Worm (Caenorhabditis elegans) whole organism, young adult: Measurements from ENCODE around the gene mboa-4.

Experiments used
- B0336.3 ChIP-seq: fragments of 200-800 bp; sonication (Bioruptor generic); IDR thresholded peaks from 2 replicates; pipeline ENCODE4 v1.3.6; 2022; ENCODE audit warnings: missing genetic modification characterization, missing compliant biosample characterization
- C17E4.6 ChIP-seq: fragments of 200-800 bp; sonication (Bioruptor generic); IDR thresholded peaks from 2 replicates; pipeline ENCODE4 v1.3.6; 2022; ENCODE audit warnings: missing genetic modification reagents, missing genetic modification characterization, missing compliant biosample characterization
- F10E7.11 ChIP-seq: sonication (generic microtip); optimal IDR thresholded peaks from 2 replicates; lab custom pipeline; 2017; ENCODE audit warnings: mild to moderate bottlenecking, missing genetic modification characterization, moderate library complexity, missing compliant biosample characterization
- F39B2.1 ChIP-seq: fragments of 200-800 bp; sonication (Bioruptor generic); IDR thresholded peaks from 2 replicates; pipeline ENCODE4 v1.3.6; 2022; ENCODE audit warnings: missing genetic modification reagents, missing genetic modification characterization, missing compliant biosample characterization
- F57C9.4 ChIP-seq: sonication (generic microtip); optimal IDR thresholded peaks from 2 replicates; lab custom pipeline; 2017; ENCODE audit warnings: mild to moderate bottlenecking, missing genetic modification characterization, missing compliant biosample characterization
- T26A5.8 ChIP-seq: sonication (generic microtip); optimal IDR thresholded peaks from 2 replicates; lab custom pipeline; 2016; ENCODE audit warnings: missing genetic modification characterization, missing compliant biosample characterization
- Y67H2A.10 ChIP-seq: fragments of 200-800 bp; sonication (Bioruptor generic); conservative IDR thresholded peaks from 2 replicates; pipeline ENCODE4 v1.3.6; 2022; ENCODE audit warnings: missing genetic modification reagents, missing genetic modification characterization, missing compliant biosample characterization
- Y79H2A.3 ChIP-seq: fragments of 200-800 bp; sonication (Bioruptor generic); conservative IDR thresholded peaks from 2 replicates; pipeline ENCODE4 v1.3.6; 2022; ENCODE audit warnings: missing genetic modification reagents, missing genetic modification characterization, missing compliant biosample characterization
- Y95B8A.8 ChIP-seq: fragments of 200-800 bp; sonication (Bioruptor generic); IDR thresholded peaks from 2 replicates; pipeline ENCODE4 v1.3.6; 2022; ENCODE audit warnings: missing genetic modification reagents, missing genetic modification characterization, missing compliant biosample characterization
- akir-1 ChIP-seq: fragments of 200-800 bp; sonication (Bioruptor generic); optimal IDR thresholded peaks from 2 replicates; lab custom pipeline; 2018; ENCODE audit warnings: mild to moderate bottlenecking, missing genetic modification characterization, moderate library complexity, missing compliant biosample characterization
- atf-7 ChIP-seq: sonication (generic microtip); optimal IDR thresholded peaks from 2 replicates; lab custom pipeline; 2017; ENCODE audit warnings: mild to moderate bottlenecking, missing genetic modification characterization, missing compliant biosample characterization
- attf-5 ChIP-seq: fragments of 200-800 bp; sonication (Bioruptor generic); optimal IDR thresholded peaks from 2 replicates; lab custom pipeline; 2018; ENCODE audit warnings: mild to moderate bottlenecking, missing genetic modification characterization, missing compliant biosample characterization
- cebp-1 ChIP-seq, 2 experiments: fragments of 200-800 bp in 1 of 2; sonication (Bioruptor generic) in 1 of 2; sonication (generic microtip) in 1 of 2; IDR thresholded peaks in 1 of 2; optimal IDR thresholded peaks in 1 of 2; 2 replicates each; pipeline versions ENCODE4 v1.3.6 to Lab custom; 2017 to 2022; ENCODE audit warnings: missing compliant biosample characterization in 2 of 2, missing genetic modification characterization in 2 of 2, mild to moderate bottlenecking in 1 of 2, missing genetic modification reagents in 1 of 2, moderate library complexity in 1 of 2
- ceh-100 ChIP-seq: fragments of 200-800 bp; sonication (Bioruptor generic); IDR thresholded peaks from 2 replicates; pipeline ENCODE4 v1.3.6; 2022; ENCODE audit warnings: missing genetic modification reagents, missing genetic modification characterization, missing compliant biosample characterization
- chd-7 ChIP-seq: sonication (generic microtip); optimal IDR thresholded peaks from 2 replicates; lab custom pipeline; 2016; ENCODE audit warnings: mild to moderate bottlenecking, missing genetic modification characterization, moderate library complexity, missing compliant biosample characterization
- dox-1 ChIP-seq: fragments of 200-800 bp; sonication (Bioruptor generic); IDR thresholded peaks from 2 replicates; pipeline ENCODE4 v1.3.6; 2022; ENCODE audit warnings: missing genetic modification reagents, missing genetic modification characterization, missing compliant biosample characterization
- dpff-1 ChIP-seq: sonication (generic microtip); optimal IDR thresholded peaks from 2 replicates; lab custom pipeline; 2017; ENCODE audit warnings: mild to moderate bottlenecking, missing genetic modification characterization, missing compliant biosample characterization
- dpl-1 ChIP-seq: fragments of 150-350 bp; optimal IDR thresholded peaks from 2 replicates; lab custom pipeline; 2014; ENCODE audit warnings: missing biosample characterization, missing genetic modification reagents, missing genetic modification characterization
- fkh-3 ChIP-seq: sonication (generic microtip); optimal IDR thresholded peaks from 2 replicates; lab custom pipeline; 2016; ENCODE audit warnings: mild to moderate bottlenecking, missing genetic modification characterization, missing compliant biosample characterization
- hlh-12 ChIP-seq: sonication (generic microtip); optimal IDR thresholded peaks from 2 replicates; lab custom pipeline; 2016; ENCODE audit warnings: missing genetic modification characterization, missing compliant biosample characterization
- let-607 ChIP-seq, 2 experiments: fragments of 200-800 bp in 1 of 2; sonication (Bioruptor generic) in 1 of 2; sonication (generic microtip) in 1 of 2; optimal IDR thresholded peaks; 2 replicates each; lab custom pipeline; 2016 to 2018; ENCODE audit warnings: mild to moderate bottlenecking in 2 of 2, missing compliant biosample characterization in 2 of 2, missing genetic modification characterization in 2 of 2, moderate library complexity in 2 of 2, missing genotype in 1 of 2
- lin-40 ChIP-seq: sonication (generic microtip); optimal IDR thresholded peaks from 2 replicates; lab custom pipeline; 2016; ENCODE audit warnings: missing genetic modification characterization, mild to moderate bottlenecking, missing compliant biosample characterization, missing genotype, missing genetic modification reagents
- lsl-1 ChIP-seq: fragments of 200-800 bp; sonication (Bioruptor generic); optimal IDR thresholded peaks from 2 replicates; lab custom pipeline; 2018; ENCODE audit warnings: mild to moderate bottlenecking, missing genetic modification characterization, moderate library complexity, missing compliant biosample characterization
- madf-6 ChIP-seq: fragments of 200-800 bp; sonication (Bioruptor generic); IDR thresholded peaks from 2 replicates; pipeline ENCODE4 v1.3.6; 2022; ENCODE audit warnings: missing genetic modification reagents, missing genetic modification characterization, missing compliant biosample characterization
- mxl-1 ChIP-seq: sonication (generic microtip); optimal IDR thresholded peaks from 2 replicates; lab custom pipeline; 2016; ENCODE audit warnings: missing genetic modification characterization, missing compliant biosample characterization
- nfya-2 ChIP-seq: fragments of 200-800 bp; sonication (Bioruptor generic); IDR thresholded peaks from 2 replicates; pipeline ENCODE4 v1.3.6; 2022; ENCODE audit warnings: missing genetic modification reagents, missing genetic modification characterization, missing compliant biosample characterization
- nfyb-1 ChIP-seq: fragments of 200-800 bp; sonication (Bioruptor generic); IDR thresholded peaks from 2 replicates; pipeline ENCODE4 v1.3.6; 2022; ENCODE audit warnings: missing genetic modification reagents, missing genetic modification characterization, missing compliant biosample characterization
- nhr-27 ChIP-seq: fragments of 200-800 bp; sonication (Bioruptor generic); optimal IDR thresholded peaks from 2 replicates; lab custom pipeline; 2018; ENCODE audit warnings: mild to moderate bottlenecking, missing genetic modification characterization, moderate library complexity, missing compliant biosample characterization
- nhr-90 ChIP-seq: sonication (generic microtip); optimal IDR thresholded peaks from 2 replicates; lab custom pipeline; 2016; ENCODE audit warnings: missing genotype, mild to moderate bottlenecking, missing genetic modification characterization, missing compliant biosample characterization
- rec-8 ChIP-seq, 2 experiments: sonication (generic microtip); optimal IDR thresholded peaks; 2 replicates each; lab custom pipeline; 2016; ENCODE audit warnings: mild to moderate bottlenecking in 2 of 2, missing genetic modification characterization in 2 of 2, missing genetic modification reagents in 2 of 2, missing genotype in 2 of 2, missing biosample characterization in 1 of 2, missing compliant biosample characterization in 1 of 2, moderate library complexity in 1 of 2
- repo-1 ChIP-seq: sonication (generic microtip); optimal IDR thresholded peaks from 2 replicates; lab custom pipeline; 2017; ENCODE audit warnings: mild to moderate bottlenecking, missing genetic modification characterization, missing compliant biosample characterization
- sdz-38 ChIP-seq: sonication (generic microtip); optimal IDR thresholded peaks from 2 replicates; lab custom pipeline; 2016; ENCODE audit warnings: missing genotype, missing genetic modification characterization, missing compliant biosample characterization
- snpc-1.3 ChIP-seq: sonication (generic microtip); optimal IDR thresholded peaks from 2 replicates; lab custom pipeline; 2017; ENCODE audit warnings: missing genetic modification characterization, mild to moderate bottlenecking, missing compliant biosample characterization, antibody characterized with exemption, moderate library complexity, missing genotype, missing genetic modification reagents; ENCODE audit not compliant: insufficient read depth
- snpc-3.4 ChIP-seq: sonication (generic microtip); optimal IDR thresholded peaks from 2 replicates; lab custom pipeline; 2017; ENCODE audit warnings: missing genetic modification characterization, mild to moderate bottlenecking, missing compliant biosample characterization, antibody characterized with exemption, moderate library complexity, missing genotype, missing genetic modification reagents
- snpc-4 ChIP-seq, 5 experiments: fragments of 150-350 bp in 1 of 5; sonication (generic microtip) in 4 of 5; optimal IDR thresholded peaks; 2 replicates each; lab custom pipeline; 2014 to 2018; ENCODE audit warnings: missing genetic modification characterization in 5 of 5, missing biosample characterization in 3 of 5, antibody characterized with exemption in 2 of 5, mild to moderate bottlenecking in 2 of 5, missing compliant biosample characterization in 2 of 5, missing genotype in 2 of 5, moderate library complexity in 2 of 5, missing genetic modification reagents in 1 of 5
- tbp1 ChIP-seq: fragments of 200-800 bp; sonication (Bioruptor generic); optimal IDR thresholded peaks from 2 replicates; lab custom pipeline; 2018; ENCODE audit warnings: mild to moderate bottlenecking, missing genetic modification characterization, missing compliant biosample characterization
- tlf-1 ChIP-seq: fragments of 200-800 bp; sonication (Bioruptor generic); optimal IDR thresholded peaks from 2 replicates; lab custom pipeline; 2018; ENCODE audit warnings: mild to moderate bottlenecking, missing genetic modification characterization, missing compliant biosample characterization
- xnd-1 ChIP-seq: sonication (generic microtip); optimal IDR thresholded peaks from 2 replicates; lab custom pipeline; 2016; ENCODE audit warnings: missing genotype, missing genetic modification reagents, missing genetic modification characterization, missing compliant biosample characterization
- zim-3 ChIP-seq: sonication (generic microtip); optimal IDR thresholded peaks from 2 replicates; lab custom pipeline; 2017; ENCODE audit warnings: mild to moderate bottlenecking, missing genetic modification characterization, moderate library complexity, missing compliant biosample characterization
- ztf-22 ChIP-seq: fragments of 200-800 bp; sonication (Bioruptor generic); optimal IDR thresholded peaks from 2 replicates; lab custom pipeline; 2018; ENCODE audit warnings: mild to moderate bottlenecking, missing genetic modification characterization, moderate library complexity, missing compliant biosample characterization
- ztf-26 ChIP-seq: sonication (generic microtip); optimal IDR thresholded peaks from 2 replicates; lab custom pipeline; 2017; ENCODE audit warnings: missing genetic modification characterization, missing compliant biosample characterization
- ztf-3 ChIP-seq: fragments of 200-800 bp; sonication (Bioruptor generic); optimal IDR thresholded peaks from 2 replicates; lab custom pipeline; 2018; ENCODE audit warnings: mild to moderate bottlenecking, missing genetic modification characterization, missing compliant biosample characterization

mboa-4 gene

DNA sequence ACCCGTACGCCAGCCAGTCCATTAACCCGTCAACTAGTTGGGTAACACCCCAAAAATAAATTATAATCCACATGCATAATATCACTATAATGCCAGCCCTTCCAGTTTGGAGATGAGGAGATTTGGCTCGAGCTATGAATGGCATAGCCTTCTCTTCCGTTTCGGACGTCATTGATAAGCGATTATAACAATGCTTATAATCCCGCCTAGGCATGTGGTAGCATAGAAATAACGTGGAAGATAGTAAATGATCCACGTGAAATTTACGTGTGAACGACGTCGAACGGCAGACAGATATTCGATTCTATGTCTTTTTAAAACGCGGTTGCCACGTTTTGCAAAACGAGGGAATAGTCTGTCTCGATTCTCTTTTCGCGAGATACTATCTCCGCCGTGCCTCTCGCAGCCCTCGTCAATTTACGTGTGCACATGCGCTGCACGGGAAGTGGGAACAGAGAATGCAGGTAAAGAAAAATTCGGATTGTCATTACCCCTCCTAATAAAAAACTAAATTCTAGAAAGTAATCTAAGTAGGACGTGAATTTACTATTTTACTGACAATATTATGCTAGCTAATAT lies 10.9 kb downstream of the mboa-4 start (continued):
- TF ChIP-seq Y95B8A.8 (GFP tag; lab: Robert Waterston, UW) (0 out of 2 replicates have a peak, but pooled peaks have one; percentile 8), Y79H2A.3 (GFP tag; lab: Robert Waterston, UW) (no peak), tbp1 (GFP tag; lab: Kevin White, UChicago) (peak; percentile 11), ztf-22 (GFP tag; lab: Kevin White, UChicago) (no peak), let-607 (tag; optimal IDR thresholded peaks at IDR 0.05; lab: Kevin White, UChicago) (peak in 1 of 2 experiments; percentile 46), dox-1 (peak; percentile 31; the same call in 1 of the 2 replicates), T26A5.8 (tag; lab: Kevin White, UChicago) (no peak)
- TF ChIP-seq, all 124 proteins: peak for 13

DNA sequence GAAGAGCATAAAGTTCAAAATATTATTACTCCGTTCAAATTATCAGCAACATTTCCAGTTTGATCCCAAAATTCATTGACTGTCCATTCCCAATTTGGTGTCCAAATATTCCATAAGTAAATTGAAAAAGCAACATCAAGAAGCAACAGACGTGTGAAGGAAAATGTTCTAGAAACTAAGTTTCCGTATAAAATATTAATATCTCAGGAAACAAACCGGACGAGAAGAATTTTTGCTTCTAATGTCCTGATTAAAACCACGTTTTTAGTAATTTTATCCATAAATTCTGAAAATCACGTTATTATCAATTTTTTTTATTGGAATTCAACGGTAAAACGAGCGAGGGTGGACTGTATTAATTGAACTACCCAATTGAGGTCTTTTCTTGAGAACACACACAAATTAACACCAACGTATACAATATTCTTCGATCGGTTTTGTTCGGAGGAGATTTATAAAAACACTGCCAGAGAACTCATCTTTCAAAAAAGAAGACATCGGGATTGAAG lies 12.8 kb downstream of the mboa-4 start, which contains the start of gene pigq-1:
Gene pigq-1 (minus strand): TSS at position 286 of the 509 bp plus-strand sequence.
- peak; percentile 72 for TF ChIP-seq snpc-1.3 (tag; lab: Kevin White, UChicago)
- TF ChIP-seq xnd-1 (tag; lab: Kevin White, UChicago), result peak; percentile 28
- TF ChIP-seq Y67H2A.10 (GFP tag; lab: Robert Waterston, UW), result no peak
- TF ChIP-seq Y95B8A.8 (GFP tag; lab: Robert Waterston, UW), result 0 out of 2 replicates have a peak, but pooled peaks have one; percentile 36
- no peak for TF ChIP-seq hlh-12
- no peak for TF ChIP-seq snpc-4 (GFP tag; optimal IDR thresholded peaks at IDR 0.05; lab: Kevin White, UChicago)
- TF ChIP-seq snpc-4 (tag; optimal IDR thresholded peaks at IDR 0.05; lab: Kevin White, UChicago), result peak in 2 of 4 experiments; percentile 47 to 48
- TF ChIP-seq chd-7 (tag; lab: Kevin White, UChicago), result peak; percentile 52
- peak; percentile 78 for TF ChIP-seq repo-1 (tag; lab: Kevin White, UChicago)
- TF ChIP-seq nfya-2 (GFP tag; lab: Robert Waterston, UW), result no peak
- 0 out of 2 replicates have a peak, but pooled peaks have one; percentile 6 for TF ChIP-seq C17E4.6
- peak; percentile 71 for TF ChIP-seq atf-7 (tag; lab: Kevin White, UChicago)
- TF ChIP-seq sdz-38, result no peak
- peak; percentile 4 for TF ChIP-seq lsl-1 (GFP tag; lab: Kevin White, UChicago)
- TF ChIP-seq nfyb-1 (GFP tag; lab: Robert Waterston, UW), result peak; percentile 71; the same call in 1 of the 2 replicates
- TF ChIP-seq mxl-1 (tag; lab: Kevin White, UChicago), result peak; percentile 22
- peak; percentile 81; the same call in 1 of the 2 replicates for TF ChIP-seq B0336.3
- no peak for TF ChIP-seq nhr-90 (tag; lab: Kevin White, UChicago)
- TF ChIP-seq ztf-3 (GFP tag; lab: Kevin White, UChicago), result peak; percentile 43
- peak; percentile 19 to 39 for TF ChIP-seq rec-8 (tag; optimal IDR thresholded peaks at IDR 0.05; lab: Kevin White, UChicago)
- TF ChIP-seq dpff-1 (tag; lab: Kevin White, UChicago), result peak; percentile 95
- peak; percentile 34 for TF ChIP-seq tbp1 (GFP tag; lab: Kevin White, UChicago)
- TF ChIP-seq snpc-3.4 (tag; lab: Kevin White, UChicago), result peak; percentile 68
- TF ChIP-seq zim-3 (tag; lab: Kevin White, UChicago), result peak; percentile 38
- 0 out of 2 replicates have a peak, but pooled peaks have one; percentile 25 for TF ChIP-seq ceh-100
- peak; percentile 38 for TF ChIP-seq lin-40 (tag; lab: Kevin White, UChicago)
- peak; percentile 86 for TF ChIP-seq fkh-3 (tag; lab: Kevin White, UChicago)
- TF ChIP-seq attf-5 (GFP tag; lab: Kevin White, UChicago), result peak; percentile 47
- TF ChIP-seq F39B2.1, result peak; percentile 47; the same call in 1 of the 2 replicates
- no peak for TF ChIP-seq Y79H2A.3 (GFP tag; lab: Robert Waterston, UW)
- peak; percentile 80 for TF ChIP-seq tlf-1 (GFP tag; lab: Kevin White, UChicago)
- TF ChIP-seq ztf-26 (tag; lab: Kevin White, UChicago), result peak; percentile 39
- peak; percentile 66 for TF ChIP-seq madf-6 (GFP tag; lab: Robert Waterston, UW)
- no peak for TF ChIP-seq akir-1 (GFP tag; lab: Kevin White, UChicago)
- no peak for TF ChIP-seq cebp-1 (GFP tag; IDR thresholded peaks at IDR 0.05; lab: Robert Waterston, UW)
- TF ChIP-seq cebp-1 (tag; optimal IDR thresholded peaks at IDR 0.05; lab: Kevin White, UChicago), result peak; percentile 35
- peak; percentile 80 for TF ChIP-seq F57C9.4 (tag; lab: Kevin White, UChicago)
- no peak for TF ChIP-seq dpl-1 (GFP tag; lab: Kevin White, UChicago)
- peak; percentile 30 for TF ChIP-seq nhr-27 (tag; lab: Kevin White, UChicago)
- peak; percentile 37 for TF ChIP-seq F10E7.11 (tag; lab: Kevin White, UChicago)
